Worm (Caenorhabditis elegans): ENCODE results near the gene T16G12.13.
"Not testable (repeated sequence)": the region's sequence is repeated elsewhere in the genome, so short reads cannot be mapped to it uniquely, and the experiment has no call there.

Gene T16G12.13

DNA sequence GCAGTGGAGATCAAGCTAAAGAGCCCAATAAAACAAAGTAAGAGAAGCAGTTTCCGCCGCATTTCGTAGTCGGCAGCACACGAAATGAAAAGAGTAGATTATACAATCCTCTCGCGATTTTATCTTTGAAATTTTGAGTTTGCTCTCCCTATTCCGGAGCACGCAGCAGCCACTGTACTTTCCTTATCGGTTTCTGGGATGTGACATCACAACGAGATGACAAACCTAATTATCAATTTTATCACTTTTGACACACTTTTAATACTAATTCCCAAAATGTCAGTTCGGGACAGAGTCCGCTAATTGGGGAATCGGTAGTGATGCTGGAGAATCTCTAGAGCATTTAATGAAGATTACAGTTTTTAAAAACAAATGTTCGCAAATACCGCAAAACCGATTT is 11.0 kb upstream of the T16G12.13 start, which contains the start of gene T16G12.1:
T16G12.1 (minus strand) TSS at position 176 of the 400 bp plus-strand sequence.
- TF ChIP-seq C34F6.9 (tag; optimal IDR thresholded peaks at IDR 0.05) (no peak), fos-1 (tag; optimal IDR thresholded peaks at IDR 0.05) (peak; percentile 94)

DNA sequence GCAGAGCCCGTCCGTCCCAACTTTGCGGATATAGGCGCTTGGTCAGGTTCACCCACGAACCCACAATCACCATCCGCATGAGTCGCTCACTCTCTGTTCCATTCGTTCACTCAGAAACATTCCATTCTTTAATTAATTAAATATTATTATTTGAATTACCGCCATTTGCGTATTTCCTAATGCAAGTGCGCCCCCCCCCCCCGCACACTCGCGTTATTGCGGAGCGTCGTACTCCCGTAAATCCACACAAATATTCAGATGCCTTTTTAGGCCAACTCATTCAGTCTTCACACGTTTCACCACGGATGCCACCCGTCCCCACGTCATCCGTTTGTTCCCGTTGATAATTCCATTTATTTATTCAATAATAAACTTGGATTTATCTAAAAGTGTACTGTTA is 10.3 kb upstream of the T16G12.13 start, which contains the start of gene T16G12.3:
T16G12.3 (plus strand) TSS at position 301 of the 400 bp plus-strand sequence.
- not testable (repeated sequence) for TF ChIP-seq unc-62 (GFP tag; optimal IDR thresholded peaks at IDR 0.05); skn-1 (tag; optimal IDR thresholded peaks at IDR 0.05); sma-3 (GFP tag; optimal IDR thresholded peaks at IDR 0.05)

DNA sequence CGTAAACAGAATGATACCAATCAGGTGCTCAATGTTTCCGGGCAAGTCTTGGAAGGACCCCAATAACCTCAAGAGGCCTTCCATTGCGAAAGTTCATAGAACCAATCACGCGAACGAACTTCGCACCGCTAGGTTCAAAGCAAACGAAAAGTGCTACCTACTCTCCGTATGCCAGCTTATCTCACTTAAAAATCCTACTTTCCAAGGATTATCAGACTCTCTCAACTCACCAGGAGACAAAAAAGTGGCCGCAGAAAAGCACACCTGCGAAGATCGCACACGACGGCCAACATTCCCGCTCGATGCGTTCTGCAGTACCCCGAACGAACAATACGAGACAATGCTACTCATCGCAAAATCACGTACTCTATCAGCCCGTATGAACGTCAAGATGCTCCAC is 7.4 kb upstream of the T16G12.13 start, which contains the start of gene T16G12.12:
T16G12.12 (plus strand) TSS at position 301 of the 400 bp plus-strand sequence.
- not testable (repeated sequence) for TF ChIP-seq mbf-1, nhr-6, aly-2 (tag; optimal IDR thresholded peaks at IDR 0.05)

DNA sequence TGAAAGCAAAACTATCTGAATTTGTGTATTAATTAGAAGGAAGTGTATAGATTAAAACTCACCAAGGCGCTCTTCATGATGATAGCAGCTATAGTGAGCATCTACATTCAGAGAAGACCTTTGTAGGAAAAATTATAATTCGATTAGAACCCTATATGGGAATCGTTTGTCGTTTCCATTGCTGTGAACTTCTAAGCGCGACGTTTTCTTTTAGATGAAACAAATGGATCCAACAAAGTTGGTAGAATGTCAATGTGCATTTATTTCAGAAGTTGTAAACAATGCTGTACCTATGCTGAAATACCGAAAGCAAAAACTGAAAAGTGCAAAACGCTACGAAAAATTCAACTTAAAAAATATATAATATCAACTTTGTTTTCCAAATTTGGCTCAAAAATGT is 4.6 kb upstream of the T16G12.13 start, which contains the start of gene T16G12.10:
T16G12.10 (minus strand) TSS at position 101 of the 400 bp plus-strand sequence.
- TF ChIP-seq nhr-12 (tag; optimal IDR thresholded peaks at IDR 0.05) (no peak), lin-13 (GFP tag; optimal IDR thresholded peaks at IDR 0.05) (no peak), alr-1 (tag; optimal IDR thresholded peaks at IDR 0.05) (no peak), C34F6.9 (tag; optimal IDR thresholded peaks at IDR 0.05) (no peak), sma-9 (GFP tag; optimal IDR thresholded peaks at IDR 0.05) (no peak), sma-9 (tag; optimal IDR thresholded peaks at IDR 0.05) (no peak), unc-39 (tag; optimal IDR thresholded peaks at IDR 0.05) (no peak), ZK546.5 (tag; optimal IDR thresholded peaks at IDR 0.05) (no peak), mdl-1 (tag; optimal IDR thresholded peaks at IDR 0.05) (no peak), lin-11 (tag; optimal IDR thresholded peaks at IDR 0.05) (no peak), nhr-21 (tag; optimal IDR thresholded peaks at IDR 0.05) (no peak), mbf-1 (tag; optimal IDR thresholded peaks at IDR 0.05) (no peak), nhr-6 (tag; optimal IDR thresholded peaks at IDR 0.05) (no peak), blmp-1 (tag; optimal IDR thresholded peaks at IDR 0.05; ENCODE audit: insufficient read depth) (no peak), fos-1 (tag; optimal IDR thresholded peaks at IDR 0.05) (no peak)

DNA sequence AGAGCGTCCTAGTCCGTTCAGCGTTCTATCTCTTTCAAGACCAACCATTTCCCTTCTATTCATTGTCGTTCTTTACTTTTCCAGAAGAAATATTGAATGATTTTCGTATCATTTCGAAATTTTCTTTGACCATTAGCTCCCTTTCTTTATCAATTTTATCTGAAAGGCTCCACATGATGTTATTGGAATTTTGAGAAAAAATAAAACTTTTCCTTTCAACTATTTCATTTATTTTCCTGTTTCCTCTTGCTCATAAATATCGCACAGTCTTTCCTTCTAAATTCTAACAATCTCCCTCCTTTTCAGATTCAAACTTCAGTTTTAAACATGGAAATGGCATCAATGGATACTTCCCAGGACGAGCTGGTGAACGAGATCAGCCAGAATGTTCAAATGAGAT is 3.1 kb upstream of the T16G12.13 start, which contains the start of gene T16G12.4:
T16G12.4 (plus strand) TSS at position 301 of the 400 bp plus-strand sequence.
- TF ChIP-seq lsy-2 (tag; optimal IDR thresholded peaks at IDR 0.05), result no peak
- TF ChIP-seq aly-2 (tag; optimal IDR thresholded peaks at IDR 0.05), result no peak

DNA sequence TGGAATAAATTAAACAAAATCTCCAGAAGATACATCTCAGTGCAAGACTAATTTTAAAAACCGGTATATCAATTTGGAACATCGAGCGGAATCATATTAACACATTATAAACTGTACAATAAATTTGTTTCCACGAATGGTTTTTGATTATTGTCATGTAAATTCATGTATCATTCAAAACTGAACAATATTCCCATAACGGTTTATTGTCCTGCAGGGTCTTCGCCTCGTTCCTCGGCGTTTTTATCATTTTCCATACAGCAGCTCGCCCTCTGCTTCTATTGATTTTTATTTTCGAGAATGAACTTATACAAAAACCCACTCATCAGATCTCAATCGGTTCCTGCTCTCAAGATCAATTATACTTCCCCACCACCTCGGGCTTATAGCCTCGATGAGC is 1.7 kb upstream of the T16G12.13 start, which contains the start of gene T16G12.8:
T16G12.8 (plus strand) TSS at position 301 of the 400 bp plus-strand sequence.
- TF ChIP-seq Y55F3AM.14 (GFP tag; optimal IDR thresholded peaks at IDR 0.05) (no peak), sma-9 (GFP tag; optimal IDR thresholded peaks at IDR 0.05) (no peak), sma-9 (tag; optimal IDR thresholded peaks at IDR 0.05) (no peak), alr-1 (tag; optimal IDR thresholded peaks at IDR 0.05) (no peak), dmd-4 (tag; optimal IDR thresholded peaks at IDR 0.05) (no peak), nhr-77 (tag; optimal IDR thresholded peaks at IDR 0.05) (no peak), nhr-11 (tag; optimal IDR thresholded peaks at IDR 0.05) (no peak), ztf-11 (tag; optimal IDR thresholded peaks at IDR 0.05) (no peak), lin-39 (tag; optimal IDR thresholded peaks at IDR 0.05) (no peak)

DNA sequence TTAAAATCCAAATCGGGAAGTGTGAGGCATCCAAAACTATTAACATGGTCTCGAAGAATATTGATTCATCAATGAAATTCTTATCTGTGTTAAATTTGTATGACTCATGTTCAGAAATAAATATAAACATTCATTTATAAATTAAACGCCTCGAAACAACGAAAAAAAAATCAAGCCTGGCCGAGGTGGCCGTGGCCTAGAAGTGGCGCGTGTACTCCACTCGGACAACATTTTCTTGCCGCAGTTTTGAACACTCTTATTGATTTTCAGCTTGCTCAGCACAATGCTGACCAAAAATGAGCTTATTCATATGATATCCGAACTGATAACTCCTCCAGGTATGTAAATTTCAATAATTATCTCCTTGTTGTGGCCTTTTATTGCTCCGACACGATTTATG is 3.5 kb downstream of the T16G12.13 start, which contains the start of gene ekl-6:
ekl-6 (plus strand) TSS at position 265 of the 400 bp plus-strand sequence.
- TF ChIP-seq elt-1 (tag; optimal IDR thresholded peaks at IDR 0.05) (no peak), ceh-82 (tag; optimal IDR thresholded peaks at IDR 0.05) (no peak), ZK546.5 (tag; optimal IDR thresholded peaks at IDR 0.05) (no peak), nhr-23 (tag; optimal IDR thresholded peaks at IDR 0.05) (no peak), blmp-1 (tag; optimal IDR thresholded peaks at IDR 0.05; ENCODE audit: insufficient read depth) (no peak), sma-3 (GFP tag; optimal IDR thresholded peaks at IDR 0.05) (peak; percentile 63), nhr-6 (tag; optimal IDR thresholded peaks at IDR 0.05) (no peak), ama-1 (optimal IDR thresholded peaks at IDR 0.05) (no peak), nhr-12 (tag; optimal IDR thresholded peaks at IDR 0.05) (no peak), dmd-4 (tag; optimal IDR thresholded peaks at IDR 0.05) (no peak), nhr-11 (tag; optimal IDR thresholded peaks at IDR 0.05) (no peak), egl-27 (tag; optimal IDR thresholded peaks at IDR 0.05) (no peak), lsy-2 (tag; optimal IDR thresholded peaks at IDR 0.05) (peak in 1 of 2 experiments; percentile 47), nhr-237 (tag; optimal IDR thresholded peaks at IDR 0.05) (no peak), elt-3 (tag; optimal IDR thresholded peaks at IDR 0.05) (no peak), unc-55 (GFP tag; optimal IDR thresholded peaks at IDR 0.05) (peak; percentile 54), mab-5 (tag; optimal IDR thresholded peaks at IDR 0.05) (no peak), fos-1 (tag; optimal IDR thresholded peaks at IDR 0.05) (peak; percentile 21), gmeb-1 (tag; optimal IDR thresholded peaks at IDR 0.05) (peak; percentile 51), aly-2 (tag; optimal IDR thresholded peaks at IDR 0.05) (no peak), lin-39 (tag; optimal IDR thresholded peaks at IDR 0.05) (no peak), ztf-1 (GFP tag; conservative IDR thresholded peaks at IDR 0.05) (no peak), sma-9 (GFP tag; optimal IDR thresholded peaks at IDR 0.05) (peak; percentile 68), sma-9 (tag; optimal IDR thresholded peaks at IDR 0.05) (no peak), unc-39 (tag; optimal IDR thresholded peaks at IDR 0.05) (no peak), mbf-1 (tag; optimal IDR thresholded peaks at IDR 0.05) (no peak), nhr-25 (tag; optimal IDR thresholded peaks at IDR 0.05) (no peak)

Data from whole organism, L2 larva.